Worm (Caenorhabditis elegans): ENCODE measurements around the gene scav-4.

- TF ChIP-seq ama-1 (optimal IDR thresholded peaks at IDR 0.05) (no peak), flt-1 (GFP tag; IDR thresholded peaks at IDR 0.05) (no peak), F13C5.2 (tag; optimal IDR thresholded peaks at IDR 0.05) (no peak), tra-4 (tag; optimal IDR thresholded peaks at IDR 0.05) (no peak), ets-7 (tag; optimal IDR thresholded peaks at IDR 0.05) (no peak), tbx-11 (GFP tag; IDR thresholded peaks at IDR 0.05) (no peak), ceh-36 (tag; optimal IDR thresholded peaks at IDR 0.05) (no peak), hmg-4 (GFP tag; optimal IDR thresholded peaks at IDR 0.05) (no peak)
Observed at ce11 chrX:12946533-12946932, 35.0 kb upstream of the scav-4 start, which contains the start of gene C05E7.3.
